Fruit fly (Drosophila melanogaster) Kc167 (cell line): ENCODE measurements around the gene NELF-B.

Experiments
- Myc ChIP-seq: fragments of >200 bp; optimal IDR thresholded peaks from 2 replicates; lab custom pipeline; 2017; ENCODE audit warnings: missing external identifiers
- Sin3A ChIP-seq: fragments of >200 bp; optimal IDR thresholded peaks from 2 replicates; lab custom pipeline; 2018; ENCODE audit warnings: missing external identifiers
- h ChIP-seq: fragments of >200 bp; optimal IDR thresholded peaks from 3 replicates; lab custom pipeline; 2018; ENCODE audit warnings: missing external identifiers
- insv ChIP-seq: fragments of >200 bp; optimal IDR thresholded peaks from 3 replicates; lab custom pipeline; 2018; ENCODE audit warnings: missing external identifiers
- psq ChIP-seq: fragments of >200 bp; optimal IDR thresholded peaks from 2 replicates; lab custom pipeline; 2017; ENCODE audit warnings: missing external identifiers
- ttk ChIP-seq: sonication (Bioruptor generic); optimal IDR thresholded peaks from 2 replicates; lab custom pipeline; 2017; ENCODE audit warnings: missing external identifiers

The NELF-B gene

dm6 chrX:7704262-7705174 is 23.6 kb downstream of the NELF-B start:
- no peak for TF ChIP-seq Myc (lab: Kevin White, UChicago)

- no peak for TF ChIP-seq Myc (lab: Kevin White, UChicago)
- no peak for TF ChIP-seq insv (lab: Kevin White, UChicago)
- TF ChIP-seq h (lab: Kevin White, UChicago): no peak
Observed at dm6 chrX:7703865-7704221, 24.3 kb downstream of the NELF-B start.

dm6 chrX:7702160-7702907 is 25.8 kb downstream of the NELF-B start:
- TF ChIP-seq insv (lab: Kevin White, UChicago) (no peak), Sin3A (lab: Kevin White, UChicago) (no peak), h (lab: Kevin White, UChicago) (no peak), psq (lab: Kevin White, UChicago) (no peak), ttk (no peak)

- TF ChIP-seq Myc (lab: Kevin White, UChicago): no peak
- no peak for TF ChIP-seq psq (lab: Kevin White, UChicago)
- TF ChIP-seq insv (lab: Kevin White, UChicago): no peak
- no peak for TF ChIP-seq h (lab: Kevin White, UChicago)
- no peak for TF ChIP-seq Sin3A (lab: Kevin White, UChicago)
- TF ChIP-seq ttk: no peak
Observed at dm6 chrX:7701282-7702078, 26.7 kb downstream of the NELF-B start.

- peak; percentile 21 for TF ChIP-seq psq (lab: Kevin White, UChicago)
- TF ChIP-seq h (lab: Kevin White, UChicago): no peak
Observed at dm6 chrX:7700239-7700793, 27.8 kb downstream of the NELF-B start.

dm6 chrX:7699584-7700238 is 28.4 kb downstream of the NELF-B start:
- TF ChIP-seq Myc (lab: Kevin White, UChicago) (no peak), Sin3A (lab: Kevin White, UChicago) (no peak), psq (lab: Kevin White, UChicago) (no peak), ttk (no peak), h (lab: Kevin White, UChicago) (no peak), insv (lab: Kevin White, UChicago) (no peak)

dm6 chrX:7698000-7698896 is 29.9 kb downstream of the NELF-B start:
- TF ChIP-seq Sin3A (lab: Kevin White, UChicago) (no peak), h (lab: Kevin White, UChicago) (no peak), psq (lab: Kevin White, UChicago) (no peak), ttk (no peak), Myc (lab: Kevin White, UChicago) (no peak), insv (lab: Kevin White, UChicago) (no peak)

- no peak for TF ChIP-seq psq (lab: Kevin White, UChicago)
- no peak for TF ChIP-seq ttk
- TF ChIP-seq Myc (lab: Kevin White, UChicago): no peak
- no peak for TF ChIP-seq h (lab: Kevin White, UChicago)
- no peak for TF ChIP-seq insv (lab: Kevin White, UChicago)
- TF ChIP-seq Sin3A (lab: Kevin White, UChicago): no peak
Observed at dm6 chrX:7696711-7697654, 31.2 kb downstream of the NELF-B start.

- no peak for TF ChIP-seq insv (lab: Kevin White, UChicago)
- no peak for TF ChIP-seq Myc (lab: Kevin White, UChicago)
- TF ChIP-seq h (lab: Kevin White, UChicago): no peak
Observed at dm6 chrX:7696165-7696564, 32.0 kb downstream of the NELF-B start.
